Worm (Caenorhabditis elegans): ENCODE results near the gene F11C1.9.

F11C1.9 gene

ce11 chrX:12990529-12991520 lies 13.5 kb upstream of the F11C1.9 start, which contains the start of the genes F11C1.1 and vwa-8:
F11C1.1 (minus strand) TSS chrX:12990579.
vwa-8 (plus strand) TSS chrX:12991470.
- no peak for TF ChIP-seq tbx-11 (GFP tag; IDR thresholded peaks at IDR 0.05)
- TF ChIP-seq aly-1 (tag; optimal IDR thresholded peaks at IDR 0.05): no peak
- TF ChIP-seq F13C5.2 (tag; optimal IDR thresholded peaks at IDR 0.05): no peak
- no peak for TF ChIP-seq sea-1 (GFP tag; conservative IDR thresholded peaks at IDR 0.05)
- TF ChIP-seq scrt-1 (GFP tag; IDR thresholded peaks at IDR 0.05): no peak
- TF ChIP-seq flt-1 (GFP tag; IDR thresholded peaks at IDR 0.05): no peak
- no peak for TF ChIP-seq pes-1 (GFP tag; IDR thresholded peaks at IDR 0.05)
- no peak for TF ChIP-seq ceh-36 (tag; optimal IDR thresholded peaks at IDR 0.05)
- no peak for TF ChIP-seq ama-1 (optimal IDR thresholded peaks at IDR 0.05)
- no peak for TF ChIP-seq hnd-1 (tag; optimal IDR thresholded peaks at IDR 0.05)
- no peak for TF ChIP-seq tbx-37 (GFP tag; conservative IDR thresholded peaks at IDR 0.05)
- no peak for TF ChIP-seq tra-4 (tag; optimal IDR thresholded peaks at IDR 0.05)
- no peak for TF ChIP-seq hmbx-1 (tag; optimal IDR thresholded peaks at IDR 0.05)
- no peak for TF ChIP-seq ceh-13 (GFP tag; optimal IDR thresholded peaks at IDR 0.05)
- TF ChIP-seq ets-7 (tag; optimal IDR thresholded peaks at IDR 0.05): no peak
- no peak for TF ChIP-seq hmg-4 (GFP tag; optimal IDR thresholded peaks at IDR 0.05)
- TF ChIP-seq B0310.2 (tag; optimal IDR thresholded peaks at IDR 0.05): no peak

- TF ChIP-seq hmbx-1 (tag; optimal IDR thresholded peaks at IDR 0.05) (no peak), tbx-37 (GFP tag; conservative IDR thresholded peaks at IDR 0.05) (no peak), ceh-13 (GFP tag; optimal IDR thresholded peaks at IDR 0.05) (no peak), B0310.2 (tag; optimal IDR thresholded peaks at IDR 0.05) (no peak), sea-1 (GFP tag; conservative IDR thresholded peaks at IDR 0.05) (no peak), ets-7 (tag; optimal IDR thresholded peaks at IDR 0.05) (no peak), tra-4 (tag; optimal IDR thresholded peaks at IDR 0.05) (no peak), aly-1 (tag; optimal IDR thresholded peaks at IDR 0.05) (no peak), flt-1 (GFP tag; IDR thresholded peaks at IDR 0.05) (no peak), tbx-11 (GFP tag; IDR thresholded peaks at IDR 0.05) (no peak)
Observed at ce11 chrX:12989205-12989604, 11.9 kb upstream of the F11C1.9 start, which contains the start of gene F11C1.7. F11C1.7 (plus strand) TSS chrX:12989344.

ce11 chrX:12987119-12987518 lies 9.8 kb upstream of the F11C1.9 start, which contains the start of gene mff-1:
mff-1 (minus strand) TSS chrX:12987219.
- TF ChIP-seq aly-1 (tag; optimal IDR thresholded peaks at IDR 0.05) (no peak), tbx-37 (GFP tag; conservative IDR thresholded peaks at IDR 0.05) (no peak), ets-7 (tag; optimal IDR thresholded peaks at IDR 0.05) (no peak), tbx-11 (GFP tag; IDR thresholded peaks at IDR 0.05) (no peak), hmbx-1 (tag; optimal IDR thresholded peaks at IDR 0.05) (no peak), B0310.2 (tag; optimal IDR thresholded peaks at IDR 0.05) (no peak), ceh-13 (GFP tag; optimal IDR thresholded peaks at IDR 0.05) (no peak), sea-1 (GFP tag; conservative IDR thresholded peaks at IDR 0.05) (no peak), ceh-36 (tag; optimal IDR thresholded peaks at IDR 0.05) (no peak), F13C5.2 (tag; optimal IDR thresholded peaks at IDR 0.05) (no peak), tra-4 (tag; optimal IDR thresholded peaks at IDR 0.05) (no peak), pes-1 (GFP tag; IDR thresholded peaks at IDR 0.05) (no peak), flt-1 (GFP tag; IDR thresholded peaks at IDR 0.05) (no peak), hnd-1 (tag; optimal IDR thresholded peaks at IDR 0.05) (no peak), hmg-4 (GFP tag; optimal IDR thresholded peaks at IDR 0.05) (no peak), scrt-1 (GFP tag; IDR thresholded peaks at IDR 0.05) (no peak), ama-1 (optimal IDR thresholded peaks at IDR 0.05) (no peak)

- TF ChIP-seq flt-1 (GFP tag; IDR thresholded peaks at IDR 0.05): no peak
- no peak for TF ChIP-seq tbx-11 (GFP tag; IDR thresholded peaks at IDR 0.05)
- no peak for TF ChIP-seq hmg-4 (GFP tag; optimal IDR thresholded peaks at IDR 0.05)
- TF ChIP-seq sea-1 (GFP tag; conservative IDR thresholded peaks at IDR 0.05): no peak
- no peak for TF ChIP-seq tra-4 (tag; optimal IDR thresholded peaks at IDR 0.05)
- TF ChIP-seq tbx-37 (GFP tag; conservative IDR thresholded peaks at IDR 0.05): no peak
- no peak for TF ChIP-seq ceh-13 (GFP tag; optimal IDR thresholded peaks at IDR 0.05)
- TF ChIP-seq pes-1 (GFP tag; IDR thresholded peaks at IDR 0.05): no peak
- TF ChIP-seq ceh-36 (tag; optimal IDR thresholded peaks at IDR 0.05): no peak
Observed at ce11 chrX:12982725-12983124, 5.4 kb upstream of the F11C1.9 start.

- TF ChIP-seq tra-4 (tag; optimal IDR thresholded peaks at IDR 0.05) (no peak), hmg-4 (GFP tag; optimal IDR thresholded peaks at IDR 0.05) (no peak), tbx-11 (GFP tag; IDR thresholded peaks at IDR 0.05) (no peak), aly-1 (tag; optimal IDR thresholded peaks at IDR 0.05) (no peak), F13C5.2 (tag; optimal IDR thresholded peaks at IDR 0.05) (no peak)
Observed at ce11 chrX:12981393-12981792, 4.0 kb upstream of the F11C1.9 start, which contains the start of gene scav-4. scav-4 (plus strand) TSS chrX:12981775.

ce11 chrX:12979747-12980146 lies 2.4 kb upstream of the F11C1.9 start:
- TF ChIP-seq scrt-1 (GFP tag; IDR thresholded peaks at IDR 0.05) (no peak), tbx-37 (GFP tag; conservative IDR thresholded peaks at IDR 0.05) (no peak), tbx-11 (GFP tag; IDR thresholded peaks at IDR 0.05) (no peak), pes-1 (GFP tag; IDR thresholded peaks at IDR 0.05) (no peak), hmbx-1 (tag; optimal IDR thresholded peaks at IDR 0.05) (no peak), ets-7 (tag; optimal IDR thresholded peaks at IDR 0.05) (no peak), tra-4 (tag; optimal IDR thresholded peaks at IDR 0.05) (no peak)

ce11 chrX:12978569-12978968 lies 1.2 kb upstream of the F11C1.9 start:
- TF ChIP-seq tbx-11 (GFP tag; IDR thresholded peaks at IDR 0.05) (no peak), scrt-1 (GFP tag; IDR thresholded peaks at IDR 0.05) (no peak), tbx-37 (GFP tag; conservative IDR thresholded peaks at IDR 0.05) (no peak), hmbx-1 (tag; optimal IDR thresholded peaks at IDR 0.05) (no peak), sea-1 (GFP tag; conservative IDR thresholded peaks at IDR 0.05) (no peak)
